Fruit fly (Drosophila melanogaster): ENCODE data around the gene CG31436.

dm6 chr3R:25295320-25296020 is 8.5 kb upstream of the CG31436 start, which contains the start of gene CG31102:
- TF ChIP-seq Blimp-1 (GFP tag; optimal IDR thresholded peaks at IDR 0.05) (no peak), Sox14 (GFP tag; optimal IDR thresholded peaks at IDR 0.05) (no peak), CG6854 (GFP tag; optimal IDR thresholded peaks at IDR 0.05) (no peak), CG8632 (GFP tag; optimal IDR thresholded peaks at IDR 0.05) (no peak)
